Worm (Caenorhabditis elegans): Measurements from ENCODE around the gene grd-16.

Gene grd-16

ce11 chrIV:2461396-2461795 lies 15.1 kb upstream of the grd-16 start:
- TF ChIP-seq F10B5.3 (tag; optimal IDR thresholded peaks at IDR 0.05) (no peak), mxl-2 (GFP tag; conservative IDR thresholded peaks at IDR 0.05) (no peak), dpl-1 (GFP tag; optimal IDR thresholded peaks at IDR 0.05) (no peak), lin-29 (GFP tag; IDR thresholded peaks at IDR 0.05) (no peak), egl-27 (tag; optimal IDR thresholded peaks at IDR 0.05) (no peak), lin-15B (tag; optimal IDR thresholded peaks at IDR 0.05) (no peak), lim-7 (GFP tag; IDR thresholded peaks at IDR 0.05) (no peak), vab-7 (GFP tag; IDR thresholded peaks at IDR 0.05) (no peak), nhr-11 (tag; optimal IDR thresholded peaks at IDR 0.05) (no peak), arid-1 (GFP tag; conservative IDR thresholded peaks at IDR 0.05) (no peak), nhr-77 (tag; optimal IDR thresholded peaks at IDR 0.05) (no peak), dmd-6 (GFP tag; IDR thresholded peaks at IDR 0.05) (no peak), daf-16 (GFP tag; optimal IDR thresholded peaks at IDR 0.05) (no peak), daf-16 (tag; optimal IDR thresholded peaks at IDR 0.05) (no peak)

ce11 chrIV:2463311-2463710 lies 13.2 kb upstream of the grd-16 start, which contains the start of gene cdh-10:
TSS of gene cdh-10 (minus strand) at chrIV:2463369.
- TF ChIP-seq F44E2.7 (GFP tag; IDR thresholded peaks at IDR 0.05) (no peak), mep-1 (tag; optimal IDR thresholded peaks at IDR 0.05) (no peak), tra-1 (GFP tag; IDR thresholded peaks at IDR 0.05) (no peak), nhr-102 (tag; optimal IDR thresholded peaks at IDR 0.05) (no peak), lin-1 (GFP tag; IDR thresholded peaks at IDR 0.05) (no peak), egl-27 (tag; optimal IDR thresholded peaks at IDR 0.05) (no peak), egl-43 (GFP tag; IDR thresholded peaks at IDR 0.05) (no peak), unc-130 (GFP tag; optimal IDR thresholded peaks at IDR 0.05) (no peak), ceh-82 (tag; optimal IDR thresholded peaks at IDR 0.05) (no peak), gei-8 (GFP tag; optimal IDR thresholded peaks at IDR 0.05) (no peak)

ce11 chrIV:2464156-2464555 lies 12.3 kb upstream of the grd-16 start, which contains the start of gene ilys-3:
TSS of gene ilys-3 (plus strand) at chrIV:2464456.
- TF ChIP-seq hlh-11 (tag; optimal IDR thresholded peaks at IDR 0.05) (no peak), unc-62 (GFP tag; optimal IDR thresholded peaks at IDR 0.05 in 1 of 2) (no peak), unc-62 (tag; optimal IDR thresholded peaks at IDR 0.05) (no peak), unc-130 (GFP tag; optimal IDR thresholded peaks at IDR 0.05) (no peak), zag-1 (tag; optimal IDR thresholded peaks at IDR 0.05) (no peak), nhr-25 (tag; optimal IDR thresholded peaks at IDR 0.05; ENCODE audit: borderline replicate concordance, insufficient read depth) (no peak), hlh-30 (tag; optimal IDR thresholded peaks at IDR 0.05; ENCODE audit: insufficient read depth) (no peak), hmg-1.1 (GFP tag; IDR thresholded peaks at IDR 0.05) (no peak), nhr-41 (GFP tag; IDR thresholded peaks at IDR 0.05) (no peak), mdt-29 (GFP tag; IDR thresholded peaks at IDR 0.05) (no peak), Y105C5A.15 (GFP tag; IDR thresholded peaks at IDR 0.05) (no peak), lir-3 (tag; optimal IDR thresholded peaks at IDR 0.05) (no peak), F44E2.7 (GFP tag; IDR thresholded peaks at IDR 0.05) (no peak), fkh-10 (GFP tag; optimal IDR thresholded peaks at IDR 0.05) (no peak), ceh-62 (tag; optimal IDR thresholded peaks at IDR 0.05) (no peak), D1046.2 (GFP tag; IDR thresholded peaks at IDR 0.05) (no peak), spr-1 (tag; optimal IDR thresholded peaks at IDR 0.05) (no peak)

DNA sequence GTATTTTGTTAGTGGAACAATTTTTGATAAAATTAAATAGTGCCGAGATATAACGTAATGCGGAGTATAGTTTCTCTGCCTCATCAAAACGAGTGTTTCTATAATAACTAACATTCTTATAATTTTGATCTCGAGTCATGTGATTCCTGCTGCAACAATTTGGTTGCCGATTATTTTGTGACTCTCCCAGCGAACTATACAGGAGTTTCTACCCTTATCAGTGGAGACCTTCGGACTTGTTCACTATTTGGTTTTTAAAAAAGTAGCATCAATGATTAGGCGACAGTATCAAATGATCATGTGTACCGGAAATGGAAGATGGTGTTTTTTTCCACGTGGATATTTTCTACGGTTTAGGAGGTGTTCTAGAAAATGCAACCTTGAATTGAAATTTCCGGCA lies 10.2 kb upstream of the grd-16 start:
- TF ChIP-seq nhr-77 (tag; optimal IDR thresholded peaks at IDR 0.05), result no peak
- TF ChIP-seq nhr-28 (tag; optimal IDR thresholded peaks at IDR 0.05), result peak; percentile 77
- TF ChIP-seq pqm-1 (tag; optimal IDR thresholded peaks at IDR 0.05), result peak; percentile 72
- TF ChIP-seq lim-7 (GFP tag; IDR thresholded peaks at IDR 0.05), result no peak
- TF ChIP-seq mdl-1 (tag; optimal IDR thresholded peaks at IDR 0.05), result no peak
